Fruit fly (Drosophila melanogaster): ENCODE measurements around the gene Dpm2.

dm6 chr3L:3325597-3325924, 6.2 kb downstream of the Dpm2 start:
- TF ChIP-seq esn (GFP tag; optimal IDR thresholded peaks at IDR 0.05) (no peak), CG9139 (GFP tag; optimal IDR thresholded peaks at IDR 0.05) (no peak), Sox102F (GFP tag; optimal IDR thresholded peaks at IDR 0.05) (no peak), fkh (GFP tag; optimal IDR thresholded peaks at IDR 0.05) (no peak), eg (GFP tag; IDR thresholded peaks at IDR 0.05) (no peak)
